Worm (Caenorhabditis elegans) whole organism, L3 larva: ENCODE data around the gene C05B5.16.

Source experiments
- R02D3.7 ChIP-seq: fragments of 150-350 bp; optimal IDR thresholded peaks from 2 replicates; lab custom pipeline; 2014; ENCODE audit warnings: missing biosample characterization, missing genetic modification characterization
- ZK546.5 ChIP-seq: sonication (generic microtip); optimal IDR thresholded peaks from 2 replicates; lab custom pipeline; 2017; ENCODE audit warnings: missing biosample characterization, missing genetic modification characterization
- aly-2 ChIP-seq: fragments of 150-350 bp; optimal IDR thresholded peaks from 2 replicates; lab custom pipeline; 2014; ENCODE audit warnings: missing biosample characterization, missing genetic modification characterization
- ceh-16 ChIP-seq: sonication (generic microtip); optimal IDR thresholded peaks from 2 replicates; lab custom pipeline; 2017; ENCODE audit warnings: missing biosample characterization, missing genetic modification characterization
- ceh-82 ChIP-seq: fragments of 150-350 bp; optimal IDR thresholded peaks from 2 replicates; lab custom pipeline; 2014; ENCODE audit warnings: missing biosample characterization, missing genetic modification characterization
- ceh-9 ChIP-seq: sonication (generic microtip); optimal IDR thresholded peaks from 2 replicates; lab custom pipeline; 2018; ENCODE audit warnings: missing biosample characterization, missing genetic modification characterization
- daf-12 ChIP-seq: fragments of 150-350 bp; optimal IDR thresholded peaks from 2 replicates; lab custom pipeline; 2014; ENCODE audit warnings: missing biosample characterization, missing genetic modification reagents, missing genetic modification characterization
- egl-27 ChIP-seq: sonication (generic microtip); optimal IDR thresholded peaks from 4 replicates; lab custom pipeline; 2017; ENCODE audit warnings: missing biosample characterization, missing genetic modification reagents, missing genetic modification characterization
- egl-5 ChIP-seq: fragments of 150-350 bp; optimal IDR thresholded peaks from 2 replicates; lab custom pipeline; 2017; ENCODE audit warnings: missing biosample characterization, missing genetic modification reagents, missing genetic modification characterization, inconsistent platforms
- elt-2 ChIP-seq: sonication (generic microtip); optimal IDR thresholded peaks from 2 replicates; lab custom pipeline; 2016; ENCODE audit warnings: missing genetic modification reagents, mild to moderate bottlenecking, missing genetic modification characterization, missing compliant biosample characterization
- elt-3 ChIP-seq, 3 experiments: fragments of 150-350 bp in 1 of 3; sonication (generic microtip) in 2 of 3; optimal IDR thresholded peaks; 2 replicates in 2 of 3; 4 replicates in 1 of 3; lab custom pipeline; 2014 to 2017; ENCODE audit warnings: missing biosample characterization in 3 of 3, missing genetic modification characterization in 3 of 3
- eor-1 ChIP-seq, 2 experiments: fragments of 150-350 bp; optimal IDR thresholded peaks; 2 replicates each; lab custom pipeline; 2014 to 2018; ENCODE audit warnings: missing biosample characterization in 2 of 2, missing genetic modification characterization in 2 of 2
- fkh-10 ChIP-seq: sonication (generic microtip); optimal IDR thresholded peaks from 2 replicates; lab custom pipeline; 2017; ENCODE audit warnings: missing biosample characterization, missing genetic modification reagents, missing genetic modification characterization
- fos-1 ChIP-seq: fragments of 150-350 bp; optimal IDR thresholded peaks from 2 replicates; lab custom pipeline; 2014; ENCODE audit warnings: missing biosample characterization, missing genetic modification characterization
- hmg-11 ChIP-seq: sonication (generic microtip); optimal IDR thresholded peaks from 2 replicates; lab custom pipeline; 2016; ENCODE audit warnings: missing genetic modification characterization, missing compliant biosample characterization
- lsy-12 ChIP-seq: sonication (generic microtip); optimal IDR thresholded peaks from 2 replicates; lab custom pipeline; 2016; ENCODE audit warnings: mild to moderate bottlenecking, missing genetic modification characterization, missing compliant biosample characterization
- mdl-1 ChIP-seq: fragments of 150-350 bp; optimal IDR thresholded peaks from 2 replicates; lab custom pipeline; 2014; ENCODE audit warnings: missing biosample characterization, missing genetic modification characterization
- mml-1 ChIP-seq: fragments of 150-350 bp; sonication (generic microtip); optimal IDR thresholded peaks from 3 replicates; lab custom pipeline; 2014; ENCODE audit warnings: missing biosample characterization, missing genetic modification characterization
- nfya-1 ChIP-seq: sonication (generic microtip); optimal IDR thresholded peaks from 2 replicates; lab custom pipeline; 2017; ENCODE audit warnings: missing genetic modification characterization, mild to moderate bottlenecking, missing compliant biosample characterization, antibody characterized with exemption, moderate library complexity; ENCODE audit not compliant: insufficient read depth
- nhr-11 ChIP-seq: fragments of 150-350 bp; optimal IDR thresholded peaks from 2 replicates; lab custom pipeline; 2014; ENCODE audit warnings: missing biosample characterization, missing genetic modification characterization
- nhr-12 ChIP-seq: fragments of 150-350 bp; optimal IDR thresholded peaks from 2 replicates; lab custom pipeline; 2014; ENCODE audit warnings: missing biosample characterization, missing genetic modification characterization
- nhr-237 ChIP-seq: fragments of 150-350 bp; optimal IDR thresholded peaks from 2 replicates; lab custom pipeline; 2014; ENCODE audit warnings: missing biosample characterization, missing genetic modification characterization
- nhr-25 ChIP-seq: sonication (generic microtip); optimal IDR thresholded peaks from 2 replicates; lab custom pipeline; 2017; ENCODE audit warnings: missing biosample characterization, missing genetic modification characterization
- nhr-43 ChIP-seq: sonication (generic microtip); optimal IDR thresholded peaks from 2 replicates; lab custom pipeline; 2016; ENCODE audit warnings: mild to moderate bottlenecking, missing genetic modification characterization, missing compliant biosample characterization; ENCODE audit not compliant: poor library complexity, severe bottlenecking
- nhr-67 ChIP-seq: fragments of 150-350 bp; optimal IDR thresholded peaks from 2 replicates; lab custom pipeline; 2014; ENCODE audit warnings: missing biosample characterization, missing genetic modification characterization
- nhr-76 ChIP-seq: fragments of 150-350 bp; sonication (generic microtip); optimal IDR thresholded peaks from 5 replicates; lab custom pipeline; 2014; ENCODE audit warnings: missing biosample characterization, missing genetic modification characterization
- nhr-77 ChIP-seq: fragments of 150-350 bp; optimal IDR thresholded peaks from 2 replicates; lab custom pipeline; 2014; ENCODE audit warnings: missing biosample characterization, missing genetic modification characterization
- pha-4 ChIP-seq: fragments of 150-350 bp; optimal IDR thresholded peaks from 2 replicates; lab custom pipeline; 2014; ENCODE audit warnings: missing biosample characterization, missing genetic modification reagents, missing genetic modification characterization
- pqm-1 ChIP-seq: fragments of 150-350 bp; optimal IDR thresholded peaks from 2 replicates; lab custom pipeline; 2017; ENCODE audit warnings: missing biosample characterization, missing genetic modification characterization, inconsistent platforms
- skn-1 ChIP-seq: fragments of 150-350 bp; optimal IDR thresholded peaks from 2 replicates; lab custom pipeline; 2014; ENCODE audit warnings: missing biosample characterization, missing genetic modification characterization
- tbx-2 ChIP-seq: sonication (generic microtip); optimal IDR thresholded peaks from 2 replicates; lab custom pipeline; 2016; ENCODE audit warnings: mild to moderate bottlenecking, missing genetic modification characterization, missing compliant biosample characterization
- unc-39 ChIP-seq: sonication (generic microtip); optimal IDR thresholded peaks from 4 replicates; lab custom pipeline; 2017; ENCODE audit warnings: missing biosample characterization, missing genetic modification characterization
- unc-62 ChIP-seq: fragments of 150-350 bp; sonication (generic microtip); optimal IDR thresholded peaks from 4 replicates; lab custom pipeline; 2014; ENCODE audit warnings: missing biosample characterization, missing genetic modification reagents, missing genetic modification characterization
- zag-1 ChIP-seq: fragments of 150-350 bp; optimal IDR thresholded peaks from 2 replicates; lab custom pipeline; 2014; ENCODE audit warnings: missing biosample characterization, missing genetic modification characterization
- ztf-4 ChIP-seq: fragments of 150-350 bp; optimal IDR thresholded peaks from 2 replicates; lab custom pipeline; 2014; ENCODE audit warnings: missing biosample characterization, missing genetic modification characterization

C05B5.16 gene

ce11 chrIII:10016413-10017051, 4.3 kb downstream of the C05B5.16 start, which contains the start of gene rgs-1 (continued):
- TF ChIP-seq eor-1 (tag; optimal IDR thresholded peaks at IDR 0.05; lab: Kevin White, UChicago) (no peak), egl-27 (tag; lab: Kevin White, UChicago) (no peak), nhr-11 (tag; lab: Kevin White, UChicago) (no peak)

- TF ChIP-seq mdl-1 (no peak), ztf-4 (no peak), egl-27 (tag; lab: Kevin White, UChicago) (no peak), nhr-67 (tag; lab: Kevin White, UChicago) (no peak), nhr-76 (tag; lab: Kevin White, UChicago) (no peak), unc-39 (tag; lab: Kevin White, UChicago) (no peak), ceh-16 (tag; lab: Kevin White, UChicago) (no peak), tbx-2 (tag; lab: Kevin White, UChicago) (no peak)
These were observed 5.8 kb downstream of the C05B5.16 start for ce11 chrIII:10018007-10018406.

DNA sequence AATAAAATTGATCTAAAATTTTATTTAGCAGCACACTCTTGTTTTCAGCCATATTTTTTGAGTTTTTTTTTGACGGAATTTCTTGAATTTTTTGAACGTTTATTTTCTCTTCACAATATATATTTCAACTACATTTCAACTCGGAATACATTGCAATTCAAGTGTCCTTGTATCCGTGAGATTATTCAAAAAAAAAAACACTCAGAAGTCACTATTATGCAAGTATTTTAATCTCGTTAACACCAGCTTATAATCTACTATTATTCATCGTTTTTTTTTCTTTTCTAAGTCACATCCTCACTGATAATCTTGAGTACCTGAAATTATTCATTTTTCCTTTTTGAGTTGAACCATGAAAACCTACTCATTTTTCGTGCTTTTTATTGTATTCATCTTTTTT, 11.2 kb downstream of the C05B5.16 start, which contains the start of gene ins-21:
ins-21 (plus strand) TSS at position 301 of the 400 bp plus-strand sequence.
- no peak for TF ChIP-seq fkh-10 (GFP tag; lab: Kevin White, UChicago)

- no peak for TF ChIP-seq tbx-2 (tag; lab: Kevin White, UChicago)
- no peak for TF ChIP-seq zag-1
- TF ChIP-seq R02D3.7 (tag; lab: Kevin White, UChicago), result no peak
- no peak for TF ChIP-seq nhr-12 (tag; lab: Kevin White, UChicago)
These were observed 13.8 kb downstream of the C05B5.16 start, which contains the start of gene ins-22 for ce11 chrIII:10025989-10026388. Gene ins-22 (plus strand): TSS chrIII:10026289.

- no peak for TF ChIP-seq egl-5 (tag; lab: Kevin White, UChicago)
- TF ChIP-seq hmg-11 (tag; lab: Kevin White, UChicago), result no peak
- TF ChIP-seq lsy-12 (tag; lab: Kevin White, UChicago), result no peak
- TF ChIP-seq ceh-9 (tag; lab: Kevin White, UChicago), result no peak
- no peak for TF ChIP-seq nhr-12 (tag; lab: Kevin White, UChicago)
- no peak for TF ChIP-seq egl-27 (tag; lab: Kevin White, UChicago)
- no peak for TF ChIP-seq ztf-4
- TF ChIP-seq nhr-77 (tag; lab: Kevin White, UChicago), result no peak
- TF ChIP-seq fos-1, result no peak
- TF ChIP-seq tbx-2 (tag; lab: Kevin White, UChicago), result no peak
- TF ChIP-seq nhr-25, result no peak
- TF ChIP-seq ZK546.5 (tag; lab: Kevin White, UChicago), result no peak
- no peak for TF ChIP-seq mml-1 (tag; lab: Kevin White, UChicago)
- TF ChIP-seq daf-12 (tag; lab: Kevin White, UChicago), result no peak
- no peak for TF ChIP-seq nhr-237 (tag; lab: Kevin White, UChicago)
- TF ChIP-seq pqm-1, result no peak
- no peak for TF ChIP-seq elt-3 (tag; optimal IDR thresholded peaks at IDR 0.05; lab: Kevin White, UChicago)
- no peak for TF ChIP-seq pha-4 (tag; lab: Kevin White, UChicago)
These were observed 15.7 kb downstream of the C05B5.16 start, which contains the start of gene ins-23 for ce11 chrIII:10027947-10028346. Gene ins-23 (plus strand): TSS chrIII:10028247.

ce11 chrIII:10030549-10030948, 18.3 kb downstream of the C05B5.16 start, which contains the start of gene M04D8.4:
Gene M04D8.4 (minus strand): TSS chrIII:10030649.
- no peak for TF ChIP-seq nhr-67 (tag; lab: Kevin White, UChicago)
- no peak for TF ChIP-seq nhr-11 (tag; lab: Kevin White, UChicago)
- no peak for TF ChIP-seq pha-4 (tag; lab: Kevin White, UChicago)
- TF ChIP-seq ceh-82 (tag; lab: Kevin White, UChicago), result no peak
- TF ChIP-seq unc-62 (GFP tag; lab: Kevin White, UChicago), result no peak
- no peak for TF ChIP-seq nhr-76 (tag; lab: Kevin White, UChicago)
- no peak for TF ChIP-seq elt-2 (tag; lab: Kevin White, UChicago)
- no peak for TF ChIP-seq nfya-1 (tag; lab: Kevin White, UChicago)
- TF ChIP-seq mml-1 (tag; lab: Kevin White, UChicago), result no peak
- no peak for TF ChIP-seq mdl-1
- TF ChIP-seq egl-27 (tag; lab: Kevin White, UChicago), result no peak
- no peak for TF ChIP-seq nhr-12 (tag; lab: Kevin White, UChicago)
- TF ChIP-seq fkh-10 (GFP tag; lab: Kevin White, UChicago), result no peak
- no peak for TF ChIP-seq elt-3 (tag; optimal IDR thresholded peaks at IDR 0.05; lab: Kevin White, UChicago)
- TF ChIP-seq skn-1 (tag; lab: Kevin White, UChicago), result no peak
- no peak for TF ChIP-seq nhr-43
- no peak for TF ChIP-seq aly-2 (tag; lab: Kevin White, UChicago)
- TF ChIP-seq, all 47 proteins: peak for 0
